Worm (Caenorhabditis elegans) whole organism, L4 larva: ENCODE results near the gene plc-4.

Experiments
- F37D6.2 ChIP-seq: sonication (generic microtip); optimal IDR thresholded peaks from 2 replicates; lab custom pipeline; 2016; ENCODE audit warnings: mild to moderate bottlenecking, missing genetic modification characterization, missing compliant biosample characterization
- Y105C5A.15 ChIP-seq: fragments of 200-800 bp; sonication (Bioruptor generic); IDR thresholded peaks from 2 replicates; pipeline ENCODE4 v1.3.6; 2022; ENCODE audit warnings: missing genetic modification characterization, missing compliant biosample characterization
- Y48G9A.11 ChIP-seq: fragments of 200-800 bp; sonication (Bioruptor generic); IDR thresholded peaks from 2 replicates; pipeline ENCODE4 v1.3.6; 2022; ENCODE audit warnings: missing genetic modification reagents, missing genetic modification characterization, missing compliant biosample characterization
- attf-4 ChIP-seq: sonication (generic microtip); optimal IDR thresholded peaks from 3 replicates; lab custom pipeline; 2017; ENCODE audit warnings: missing biosample characterization, missing genetic modification characterization
- ceh-82 ChIP-seq: sonication (generic microtip); optimal IDR thresholded peaks from 2 replicates; lab custom pipeline; 2017; ENCODE audit warnings: missing biosample characterization, missing genetic modification characterization
- egl-27 ChIP-seq: sonication (generic microtip); optimal IDR thresholded peaks from 3 replicates; lab custom pipeline; 2017; ENCODE audit warnings: missing biosample characterization, missing genetic modification reagents, missing genetic modification characterization
- lsy-2 ChIP-seq, 2 experiments: fragments of 150-350 bp in 1 of 2; sonication (generic microtip) in 1 of 2; optimal IDR thresholded peaks; 2 replicates each; lab custom pipeline; 2014 to 2017; ENCODE audit warnings: missing biosample characterization in 2 of 2, missing genetic modification characterization in 2 of 2
- mdl-1 ChIP-seq, 2 experiments: fragments of 150-350 bp in 1 of 2; sonication (generic microtip) in 1 of 2; optimal IDR thresholded peaks; 2 replicates each; lab custom pipeline; 2014 to 2017; ENCODE audit warnings: missing biosample characterization in 2 of 2, missing genetic modification characterization in 2 of 2
- nhr-237 ChIP-seq: sonication (generic microtip); optimal IDR thresholded peaks from 2 replicates; lab custom pipeline; 2017; ENCODE audit warnings: missing biosample characterization, missing genetic modification characterization
- saeg-2 ChIP-seq: fragments of 200-800 bp; sonication (Bioruptor generic); IDR thresholded peaks from 2 replicates; pipeline ENCODE4 v1.3.6; 2022; ENCODE audit warnings: missing genetic modification reagents, missing genetic modification characterization, missing compliant biosample characterization
- unc-62 ChIP-seq, 3 experiments: fragments of 150-350 bp in 1 of 3; sonication (generic microtip); optimal IDR thresholded peaks in 2 of 3; peaks in 1 of 3; 1 replicate in 1 of 3; 2 replicates in 2 of 3; lab custom pipeline; 2014 to 2017; ENCODE audit warnings: missing biosample characterization in 3 of 3, missing genetic modification characterization in 3 of 3, missing genetic modification reagents in 3 of 3, missing genotype in 1 of 3

- TF ChIP-seq lsy-2 (tag; optimal IDR thresholded peaks at IDR 0.05; lab: Kevin White, UChicago) (no peak), Y105C5A.15 (GFP tag; lab: Robert Waterston, UW) (no peak), mdl-1 (tag; optimal IDR thresholded peaks at IDR 0.05; lab: Kevin White, UChicago) (no peak), ceh-82 (no peak), attf-4 (no peak), saeg-2 (no peak), Y48G9A.11 (no peak), nhr-237 (tag; lab: Kevin White, UChicago) (no peak), F37D6.2 (tag; lab: Kevin White, UChicago) (no peak), egl-27 (tag; lab: Kevin White, UChicago) (no peak), unc-62 (GFP tag; optimal IDR thresholded peaks at IDR 0.05 in 1 of 2; lab: Kevin White, UChicago) (no peak), unc-62 (tag; optimal IDR thresholded peaks at IDR 0.05; lab: Kevin White, UChicago) (no peak)
Measured at ce11 chrIV:7520258-7520657, 7.8 kb upstream of the plc-4 start.
